Worm (Caenorhabditis elegans) whole organism, late embryonic: ENCODE results near the gene Y39A1A.21.

Experiments used
- C38D4.7 ChIP-seq: fragments of 200-800 bp; sonication (Bioruptor generic); optimal IDR thresholded peaks from 2 replicates; lab custom pipeline; 2018; ENCODE audit warnings: mild to moderate bottlenecking, missing genetic modification characterization, moderate library complexity, missing compliant biosample characterization
- F13H6.1 ChIP-seq: sonication (generic microtip); optimal IDR thresholded peaks from 2 replicates; lab custom pipeline; 2016; ENCODE audit warnings: missing genetic modification characterization, missing compliant biosample characterization
- K02D7.2 ChIP-seq: sonication (generic microtip); optimal IDR thresholded peaks from 2 replicates; lab custom pipeline; 2017; ENCODE audit warnings: mild to moderate bottlenecking, missing genetic modification characterization, missing compliant biosample characterization
- Y22D7AL.16 ChIP-seq: sonication (generic microtip); optimal IDR thresholded peaks from 2 replicates; lab custom pipeline; 2016; ENCODE audit warnings: missing genetic modification characterization, missing compliant biosample characterization
- ahr-1 ChIP-seq: sonication (generic microtip); optimal IDR thresholded peaks from 2 replicates; lab custom pipeline; 2016; ENCODE audit warnings: missing genetic modification characterization, missing compliant biosample characterization
- ama-1 ChIP-seq: fragments of 150-350 bp; optimal IDR thresholded peaks from 2 replicates; lab custom pipeline; 2014
- ceh-14 ChIP-seq: sonication (generic microtip); optimal IDR thresholded peaks from 2 replicates; lab custom pipeline; 2016; ENCODE audit warnings: missing genotype, missing genetic modification characterization, missing compliant biosample characterization
- ceh-22 ChIP-seq: sonication (generic microtip); optimal IDR thresholded peaks from 2 replicates; lab custom pipeline; 2017; ENCODE audit warnings: missing biosample characterization, missing genetic modification characterization
- ceh-34 ChIP-seq: sonication (generic microtip); optimal IDR thresholded peaks from 2 replicates; lab custom pipeline; 2016; ENCODE audit warnings: mild to moderate bottlenecking, missing genetic modification characterization, missing compliant biosample characterization
- dmd-4 ChIP-seq: sonication (generic microtip); optimal IDR thresholded peaks from 2 replicates; lab custom pipeline; 2016; ENCODE audit warnings: borderline replicate concordance, missing genetic modification characterization, missing compliant biosample characterization
- fkh-6 ChIP-seq: sonication (generic microtip); optimal IDR thresholded peaks from 2 replicates; lab custom pipeline; 2016; ENCODE audit warnings: missing genetic modification characterization, missing compliant biosample characterization
- hlh-13 ChIP-seq: fragments of 200-800 bp; sonication (Bioruptor generic); optimal IDR thresholded peaks from 2 replicates; lab custom pipeline; 2018; ENCODE audit warnings: mild to moderate bottlenecking, missing genetic modification characterization, missing compliant biosample characterization
- hlh-30 ChIP-seq: sonication (generic microtip); optimal IDR thresholded peaks from 2 replicates; lab custom pipeline; 2017; ENCODE audit warnings: antibody characterized with exemption, missing genetic modification characterization, missing compliant biosample characterization; ENCODE audit not compliant: insufficient read depth
- hlh-6 ChIP-seq: sonication (generic microtip); optimal IDR thresholded peaks from 2 replicates; lab custom pipeline; 2016; ENCODE audit warnings: missing genotype, missing genetic modification characterization, missing compliant biosample characterization
- lim-6 ChIP-seq: sonication (generic microtip); optimal IDR thresholded peaks from 2 replicates; lab custom pipeline; 2016; ENCODE audit warnings: missing genetic modification characterization, missing compliant biosample characterization
- madf-2 ChIP-seq: sonication (generic microtip); optimal IDR thresholded peaks from 2 replicates; lab custom pipeline; 2017; ENCODE audit warnings: missing genetic modification characterization, missing compliant biosample characterization
- pax-1 ChIP-seq: fragments of 150-350 bp; optimal IDR thresholded peaks from 2 replicates; lab custom pipeline; 2014; ENCODE audit warnings: missing biosample characterization, missing genetic modification characterization
- pha-2 ChIP-seq: sonication (generic microtip); optimal IDR thresholded peaks from 2 replicates; lab custom pipeline; 2017; ENCODE audit warnings: mild to moderate bottlenecking, missing genetic modification characterization, missing compliant biosample characterization
- pros-1 ChIP-seq: fragments of 150-350 bp; optimal IDR thresholded peaks from 2 replicates; lab custom pipeline; 2014; ENCODE audit warnings: missing biosample characterization, missing genetic modification reagents, missing genetic modification characterization
- ref-2 ChIP-seq: sonication (generic microtip); optimal IDR thresholded peaks from 2 replicates; lab custom pipeline; 2016; ENCODE audit warnings: missing genetic modification characterization, missing compliant biosample characterization
- sdc-2 ChIP-seq: sonication (generic microtip); optimal IDR thresholded peaks from 2 replicates; lab custom pipeline; 2016; ENCODE audit warnings: missing genotype, missing genetic modification characterization, missing compliant biosample characterization
- syd-9 ChIP-seq: sonication (generic microtip); optimal IDR thresholded peaks from 2 replicates; lab custom pipeline; 2016; ENCODE audit warnings: mild to moderate bottlenecking, missing genetic modification characterization, moderate library complexity, missing compliant biosample characterization
- tbx-2 ChIP-seq: sonication (generic microtip); optimal IDR thresholded peaks from 2 replicates; lab custom pipeline; 2016; ENCODE audit warnings: missing genetic modification characterization, missing compliant biosample characterization
- ttx-3 ChIP-seq: sonication (generic microtip); optimal IDR thresholded peaks from 2 replicates; lab custom pipeline; 2016; ENCODE audit warnings: missing genetic modification reagents, missing genetic modification characterization, missing compliant biosample characterization
- unc-3 ChIP-seq, 2 experiments: fragments of 200-800 bp in 1 of 2; sonication (Bioruptor generic) in 1 of 2; sonication (generic microtip) in 1 of 2; conservative IDR thresholded peaks in 1 of 2; optimal IDR thresholded peaks in 1 of 2; 2 replicates each; pipeline versions ENCODE4 v1.3.6 to Lab custom; 2016 to 2022; ENCODE audit warnings: missing compliant biosample characterization in 2 of 2, missing genetic modification characterization in 2 of 2, missing genetic modification reagents in 1 of 2
- unc-42 ChIP-seq: sonication (generic microtip); optimal IDR thresholded peaks from 2 replicates; lab custom pipeline; 2016; ENCODE audit warnings: missing genotype, missing genetic modification characterization, missing compliant biosample characterization
- unc-55 ChIP-seq: sonication (generic microtip); optimal IDR thresholded peaks from 2 replicates; lab custom pipeline; 2017; ENCODE audit warnings: missing biosample characterization, missing genetic modification reagents, missing genetic modification characterization

The Y39A1A.21 gene

DNA sequence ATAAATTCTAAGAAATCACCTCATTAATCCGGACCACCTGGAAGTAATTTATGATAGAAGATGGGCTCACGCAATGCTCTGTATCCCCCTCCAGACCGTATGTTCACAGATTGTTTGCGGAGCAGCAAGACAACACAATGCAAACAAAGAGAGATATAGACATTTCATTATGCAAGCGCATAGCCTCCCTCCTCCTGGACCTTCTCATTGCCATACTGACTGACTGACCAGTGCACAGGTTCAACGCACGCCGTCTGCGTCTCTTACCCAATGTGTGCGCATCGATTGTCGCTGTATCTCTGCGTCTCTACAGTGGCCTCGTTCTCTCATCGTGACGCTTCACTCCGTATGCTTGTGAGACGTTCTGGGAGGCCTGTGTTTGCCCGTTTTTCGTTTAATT, 55.2 kb downstream of the Y39A1A.21 start (continued):
- TF ChIP-seq sdc-2 (no peak), dmd-4 (tag; lab: Kevin White, UChicago) (no peak), ceh-34 (tag; lab: Kevin White, UChicago) (peak; percentile 57), unc-3 (GFP tag; conservative IDR thresholded peaks at IDR 0.05; lab: Robert Waterston, UW) (no peak), unc-3 (tag; optimal IDR thresholded peaks at IDR 0.05; lab: Kevin White, UChicago) (no peak), pax-1 (no peak), Y22D7AL.16 (tag; lab: Kevin White, UChicago) (no peak), hlh-6 (no peak), ceh-22 (tag; lab: Kevin White, UChicago) (no peak), madf-2 (tag; lab: Kevin White, UChicago) (no peak), C38D4.7 (no peak), F13H6.1 (no peak), tbx-2 (tag; lab: Kevin White, UChicago) (peak; percentile 75), unc-42 (tag; lab: Kevin White, UChicago) (peak; percentile 14), unc-55 (GFP tag; lab: Kevin White, UChicago) (peak; percentile 90), fkh-6 (no peak), pros-1 (tag; lab: Kevin White, UChicago) (no peak), ref-2 (tag; lab: Kevin White, UChicago) (peak; percentile 50), ceh-14 (tag; lab: Kevin White, UChicago) (no peak), syd-9 (tag; lab: Kevin White, UChicago) (no peak), hlh-30 (peak; percentile 80), ahr-1 (tag; lab: Kevin White, UChicago) (no peak), ama-1 (lab: Kevin White, UChicago) (no peak), lim-6 (tag; lab: Kevin White, UChicago) (no peak), pha-2 (no peak), ttx-3 (no peak), K02D7.2 (tag; lab: Kevin White, UChicago) (no peak), hlh-13 (no peak)
